Worm (Caenorhabditis elegans) whole organism, L4 larva: ENCODE data around the gene T28A8.5.
A peak's percentile ranks its signal among the peaks of the same experiment; 100 is the strongest.

Source experiments
- F10B5.3 ChIP-seq: sonication (generic microtip); optimal IDR thresholded peaks from 2 replicates; lab custom pipeline; 2016; ENCODE audit warnings: mild to moderate bottlenecking, missing genetic modification characterization, missing compliant biosample characterization
- F26F4.8 ChIP-seq: fragments of 200-800 bp; sonication (Bioruptor generic); conservative IDR thresholded peaks from 2 replicates; pipeline ENCODE4 v1.3.6; 2022; ENCODE audit warnings: missing genetic modification characterization, missing compliant biosample characterization
- F44E2.7 ChIP-seq: fragments of 200-800 bp; sonication (Bioruptor generic); IDR thresholded peaks from 2 replicates; pipeline ENCODE4 v2.1.2; 2022; ENCODE audit warnings: missing genetic modification characterization, missing compliant biosample characterization
- F49E8.2 ChIP-seq: sonication (generic microtip); optimal IDR thresholded peaks from 2 replicates; lab custom pipeline; 2016; ENCODE audit warnings: missing compliant biosample characterization, mild to moderate bottlenecking, missing genetic modification characterization, borderline replicate concordance
- R02D3.7 ChIP-seq: fragments of 150-350 bp; sonication (generic microtip); optimal IDR thresholded peaks from 3 replicates; lab custom pipeline; 2014; ENCODE audit warnings: missing biosample characterization, missing genetic modification characterization
- Y105C5A.15 ChIP-seq: fragments of 200-800 bp; sonication (Bioruptor generic); IDR thresholded peaks from 2 replicates; pipeline ENCODE4 v1.3.6; 2022; ENCODE audit warnings: missing genetic modification characterization, missing compliant biosample characterization
- Y75B8A.6 ChIP-seq: fragments of 200-800 bp; sonication (Bioruptor generic); IDR thresholded peaks from 2 replicates; pipeline ENCODE4 v1.3.6; 2022; ENCODE audit warnings: missing genetic modification reagents, missing genetic modification characterization, missing compliant biosample characterization
- aly-2 ChIP-seq: sonication (generic microtip); optimal IDR thresholded peaks from 2 replicates; lab custom pipeline; 2018; ENCODE audit warnings: missing biosample characterization, missing genetic modification characterization
- ama-1 ChIP-seq: fragments of 150-350 bp; optimal IDR thresholded peaks from 2 replicates; lab custom pipeline; 2014; ENCODE audit warnings: inconsistent platforms, mixed read lengths
- arid-1 ChIP-seq: fragments of 200-800 bp; sonication (Bioruptor generic); conservative IDR thresholded peaks from 2 replicates; pipeline ENCODE4 v1.3.6; 2022; ENCODE audit warnings: missing genetic modification reagents, missing genetic modification characterization, missing compliant biosample characterization
- ceh-20 ChIP-seq: fragments of 200-800 bp; sonication (Bioruptor generic); IDR thresholded peaks from 2 replicates; pipeline ENCODE4 v1.3.6; 2022; ENCODE audit warnings: missing genetic modification reagents, missing genetic modification characterization, missing compliant biosample characterization
- ceh-32 ChIP-seq: sonication (generic microtip); optimal IDR thresholded peaks from 2 replicates; lab custom pipeline; 2016; ENCODE audit warnings: mild to moderate bottlenecking, missing genetic modification characterization, missing compliant biosample characterization; ENCODE audit not compliant: poor library complexity
- ceh-62 ChIP-seq: sonication (generic microtip); optimal IDR thresholded peaks from 2 replicates; lab custom pipeline; 2017; ENCODE audit warnings: missing biosample characterization, missing genetic modification characterization
- daf-12 ChIP-seq: fragments of 150-350 bp; optimal IDR thresholded peaks from 2 replicates; lab custom pipeline; 2014; ENCODE audit warnings: missing biosample characterization, missing genetic modification reagents, missing genetic modification characterization
- daf-16 ChIP-seq, 3 experiments: sonication (generic microtip); optimal IDR thresholded peaks; 2 replicates each; lab custom pipeline; 2016 to 2017; ENCODE audit warnings: missing genetic modification characterization in 3 of 3, missing genetic modification reagents in 3 of 3, mild to moderate bottlenecking in 2 of 3, missing compliant biosample characterization in 2 of 3, missing biosample characterization in 1 of 3, moderate library complexity in 1 of 3
- dmd-6 ChIP-seq: fragments of 200-800 bp; sonication (Bioruptor generic); IDR thresholded peaks from 2 replicates; pipeline ENCODE4 v1.3.6; 2022; ENCODE audit warnings: missing genetic modification reagents, missing genetic modification characterization, missing compliant biosample characterization
- dve-1 ChIP-seq: sonication (generic microtip); optimal IDR thresholded peaks from 2 replicates; lab custom pipeline; 2017; ENCODE audit warnings: antibody characterized with exemption, mild to moderate bottlenecking, missing genetic modification characterization, missing compliant biosample characterization; ENCODE audit not compliant: insufficient read depth
- fos-1 ChIP-seq: fragments of 150-350 bp; optimal IDR thresholded peaks from 2 replicates; lab custom pipeline; 2014; ENCODE audit warnings: missing biosample characterization, missing genetic modification characterization
- gei-8 ChIP-seq: fragments of 200-800 bp; sonication (Bioruptor generic); optimal IDR thresholded peaks from 2 replicates; lab custom pipeline; 2018; ENCODE audit warnings: mild to moderate bottlenecking, missing genetic modification characterization, missing compliant biosample characterization
- hlh-11 ChIP-seq: fragments of 200-800 bp; sonication (Bioruptor generic); optimal IDR thresholded peaks from 2 replicates; lab custom pipeline; 2018; ENCODE audit warnings: mild to moderate bottlenecking, missing genetic modification characterization, missing compliant biosample characterization
- hlh-30 ChIP-seq: sonication (generic microtip); optimal IDR thresholded peaks from 2 replicates; lab custom pipeline; 2017; ENCODE audit warnings: antibody characterized with exemption, mild to moderate bottlenecking, missing genetic modification characterization, missing compliant biosample characterization; ENCODE audit not compliant: insufficient read depth
- lim-7 ChIP-seq: fragments of 200-800 bp; sonication (Bioruptor generic); IDR thresholded peaks from 2 replicates; pipeline ENCODE4 v1.3.6; 2022; ENCODE audit warnings: missing genetic modification characterization, missing compliant biosample characterization
- lin-1 ChIP-seq: fragments of 200-800 bp; sonication (Bioruptor generic); IDR thresholded peaks from 2 replicates; pipeline ENCODE4 v1.3.6; 2022; ENCODE audit warnings: missing genetic modification reagents, missing genetic modification characterization, missing compliant biosample characterization
- lin-39 ChIP-seq: fragments of 150-350 bp; optimal IDR thresholded peaks from 2 replicates; lab custom pipeline; 2014; ENCODE audit warnings: missing biosample characterization, missing genetic modification reagents, missing genetic modification characterization
- lir-3 ChIP-seq: sonication (generic microtip); optimal IDR thresholded peaks from 2 replicates; lab custom pipeline; 2016; ENCODE audit warnings: mild to moderate bottlenecking, missing genetic modification characterization, missing compliant biosample characterization
- madf-5 ChIP-seq, 2 experiments: fragments of 200-800 bp; sonication (Bioruptor generic); IDR thresholded peaks; 2 replicates each; pipeline ENCODE4 v1.3.6; 2022; ENCODE audit warnings: missing compliant biosample characterization in 2 of 2, missing genetic modification characterization in 2 of 2
- madf-9 ChIP-seq: fragments of 200-800 bp; sonication (Bioruptor generic); conservative IDR thresholded peaks from 2 replicates; pipeline ENCODE4 v1.3.6; 2022; ENCODE audit warnings: missing genetic modification reagents, missing genetic modification characterization, missing compliant biosample characterization
- mdl-1 ChIP-seq, 2 experiments: fragments of 150-350 bp in 1 of 2; sonication (generic microtip) in 1 of 2; optimal IDR thresholded peaks; 2 replicates each; lab custom pipeline; 2014 to 2017; ENCODE audit warnings: missing biosample characterization in 2 of 2, missing genetic modification characterization in 2 of 2
- mep-1 ChIP-seq: fragments of 150-350 bp; sonication (generic microtip); optimal IDR thresholded peaks from 3 replicates; lab custom pipeline; 2014; ENCODE audit warnings: missing biosample characterization, missing genetic modification characterization
- nhr-111 ChIP-seq: fragments of 200-800 bp; sonication (Bioruptor generic); optimal IDR thresholded peaks from 2 replicates; lab custom pipeline; 2018; ENCODE audit warnings: mild to moderate bottlenecking, missing genetic modification characterization, missing compliant biosample characterization
- nhr-25 ChIP-seq: sonication (generic microtip); optimal IDR thresholded peaks from 2 replicates; lab custom pipeline; 2017; ENCODE audit warnings: missing genetic modification characterization, mild to moderate bottlenecking, missing compliant biosample characterization, antibody characterized with exemption, moderate library complexity, borderline replicate concordance; ENCODE audit not compliant: insufficient read depth
- nhr-28 ChIP-seq: fragments of 150-350 bp; optimal IDR thresholded peaks from 2 replicates; lab custom pipeline; 2014; ENCODE audit warnings: missing biosample characterization, missing genetic modification characterization
- nhr-6 ChIP-seq: fragments of 150-350 bp; optimal IDR thresholded peaks from 2 replicates; lab custom pipeline; 2014; ENCODE audit warnings: missing biosample characterization, missing genetic modification characterization
- php-3 ChIP-seq: fragments of 200-800 bp; sonication (Bioruptor generic); IDR thresholded peaks from 2 replicates; pipeline ENCODE4 v1.3.6; 2022; ENCODE audit warnings: missing genetic modification reagents, missing genetic modification characterization, missing compliant biosample characterization
- pqm-1 ChIP-seq: sonication (generic microtip); optimal IDR thresholded peaks from 2 replicates; lab custom pipeline; 2017; ENCODE audit warnings: missing biosample characterization, missing genetic modification characterization
- rbr-2 ChIP-seq: sonication (generic microtip); optimal IDR thresholded peaks from 2 replicates; lab custom pipeline; 2016; ENCODE audit warnings: missing genotype, missing genetic modification characterization, missing compliant biosample characterization
- sdz-12 ChIP-seq: fragments of 200-800 bp; sonication (Bioruptor generic); optimal IDR thresholded peaks from 2 replicates; lab custom pipeline; 2018; ENCODE audit warnings: mild to moderate bottlenecking, missing genetic modification characterization, missing compliant biosample characterization
- set-16 ChIP-seq: fragments of 200-800 bp; sonication (Bioruptor generic); IDR thresholded peaks from 2 replicates; pipeline ENCODE4 v1.3.6; 2022; ENCODE audit warnings: missing genetic modification reagents, missing genetic modification characterization, missing compliant biosample characterization
- skn-1 ChIP-seq: fragments of 150-350 bp; optimal IDR thresholded peaks from 2 replicates; lab custom pipeline; 2014; ENCODE audit warnings: missing biosample characterization, missing genetic modification characterization
- unc-130 ChIP-seq: sonication (generic microtip); optimal IDR thresholded peaks from 2 replicates; lab custom pipeline; 2016; ENCODE audit warnings: missing genetic modification reagents, missing genetic modification characterization, missing compliant biosample characterization
- unc-39 ChIP-seq: sonication (generic microtip); optimal IDR thresholded peaks from 2 replicates; lab custom pipeline; 2017; ENCODE audit warnings: missing biosample characterization, missing genetic modification characterization
- unc-62 ChIP-seq, 3 experiments: fragments of 150-350 bp in 1 of 3; sonication (generic microtip); optimal IDR thresholded peaks in 2 of 3; peaks in 1 of 3; 1 replicate in 1 of 3; 2 replicates in 2 of 3; lab custom pipeline; 2014 to 2017; ENCODE audit warnings: missing biosample characterization in 3 of 3, missing genetic modification characterization in 3 of 3, missing genetic modification reagents in 3 of 3, missing genotype in 1 of 3
- vab-7 ChIP-seq: fragments of 200-800 bp; sonication (Bioruptor generic); IDR thresholded peaks from 2 replicates; pipeline ENCODE4 v1.3.6; 2022; ENCODE audit warnings: missing genetic modification reagents, missing genetic modification characterization, missing compliant biosample characterization
- zag-1 ChIP-seq: fragments of 150-350 bp; optimal IDR thresholded peaks from 2 replicates; lab custom pipeline; 2014; ENCODE audit warnings: missing biosample characterization, missing genetic modification characterization
- zfp-3 ChIP-seq: fragments of 200-800 bp; sonication (Bioruptor generic); conservative IDR thresholded peaks from 2 replicates; pipeline ENCODE4 v1.3.6; 2022; ENCODE audit warnings: missing genetic modification reagents, missing genetic modification characterization, missing compliant biosample characterization
- zip-11 ChIP-seq: fragments of 200-800 bp; sonication (Bioruptor generic); IDR thresholded peaks from 2 replicates; pipeline ENCODE4 v1.3.6; 2022; ENCODE audit warnings: missing genetic modification characterization, missing compliant biosample characterization
- ztf-11 ChIP-seq: fragments of 150-350 bp; optimal IDR thresholded peaks from 2 replicates; lab custom pipeline; 2014; ENCODE audit warnings: missing biosample characterization, missing genetic modification characterization
- ztf-7 ChIP-seq: fragments of 150-350 bp; optimal IDR thresholded peaks from 2 replicates; lab custom pipeline; 2014; ENCODE audit warnings: missing biosample characterization, missing genetic modification characterization

The T28A8.5 gene

ce11 chrIII:13462965-13463783, 38.3 kb upstream of the T28A8.5 start, which contains the start of gene ant-1.1 (continued):
- no peak for TF ChIP-seq ceh-62
- TF ChIP-seq ceh-20 (GFP tag; lab: Robert Waterston, UW) = peak; percentile 85
- no peak for TF ChIP-seq zip-11 (GFP tag; lab: Robert Waterston, UW)
- peak; percentile 82 for TF ChIP-seq nhr-25
- TF ChIP-seq dmd-6 = peak; percentile 89
- peak; percentile 21 for TF ChIP-seq pqm-1
- peak; percentile 45; the same call in 1 of the 2 replicates for TF ChIP-seq lin-1
- TF ChIP-seq gei-8 (GFP tag; lab: Kevin White, UChicago) = peak; percentile 56
- no peak for TF ChIP-seq skn-1 (tag; lab: Kevin White, UChicago)
- TF ChIP-seq mep-1 (tag; lab: Kevin White, UChicago) = peak; percentile 94
- peak; percentile 86 for TF ChIP-seq nhr-6 (tag; lab: Kevin White, UChicago)
- TF ChIP-seq unc-62 (GFP tag; optimal IDR thresholded peaks at IDR 0.05 in 1 of 2; lab: Kevin White, UChicago) = peak in 1 of 2 experiments; percentile 82
- TF ChIP-seq unc-62 (tag; optimal IDR thresholded peaks at IDR 0.05; lab: Kevin White, UChicago) = no peak
- no peak for TF ChIP-seq nhr-111
- TF ChIP-seq unc-39 (tag; lab: Kevin White, UChicago) = no peak
- no peak for TF ChIP-seq F26F4.8 (GFP tag; lab: Robert Waterston, UW)
- peak; percentile 92 for TF ChIP-seq rbr-2 (tag; lab: Kevin White, UChicago)
- TF ChIP-seq mdl-1 (tag; optimal IDR thresholded peaks at IDR 0.05; lab: Kevin White, UChicago) = peak; percentile 4 to 50
- peak; percentile 97 for TF ChIP-seq ama-1 (lab: Kevin White, UChicago)
- TF ChIP-seq lin-39 = no peak
- peak; percentile 82 for TF ChIP-seq Y75B8A.6
- no peak for TF ChIP-seq Y105C5A.15 (GFP tag; lab: Robert Waterston, UW)
- TF ChIP-seq madf-9 (GFP tag; lab: Robert Waterston, UW) = peak; percentile 85
- TF ChIP-seq php-3 (GFP tag; lab: Robert Waterston, UW) = 0 out of 2 replicates have a peak, but pooled peaks have one; percentile 36
- TF ChIP-seq F10B5.3 (tag; lab: Kevin White, UChicago) = peak; percentile 70
- TF ChIP-seq unc-130 (GFP tag; lab: Kevin White, UChicago) = peak; percentile 81
- no peak for TF ChIP-seq F44E2.7
- peak; percentile 35 to 52 for TF ChIP-seq daf-16 (GFP tag; optimal IDR thresholded peaks at IDR 0.05; lab: Kevin White, UChicago)
- TF ChIP-seq daf-16 (tag; optimal IDR thresholded peaks at IDR 0.05; lab: Kevin White, UChicago) = peak; percentile 59
- no peak for TF ChIP-seq fos-1 (tag; lab: Kevin White, UChicago)
- TF ChIP-seq madf-5 (GFP tag; IDR thresholded peaks at IDR 0.05; lab: Robert Waterston, UW) = no peak
- peak; percentile 91 for TF ChIP-seq zfp-3 (GFP tag; lab: Robert Waterston, UW)
- TF ChIP-seq ztf-7 (tag; lab: Kevin White, UChicago) = peak; percentile 6
- TF ChIP-seq dve-1 (tag; lab: Kevin White, UChicago) = peak; percentile 93
- TF ChIP-seq R02D3.7 (tag; lab: Kevin White, UChicago) = no peak
- no peak for TF ChIP-seq ceh-32 (tag; lab: Kevin White, UChicago)
- TF ChIP-seq sdz-12 (GFP tag; lab: Kevin White, UChicago) = no peak
- TF ChIP-seq nhr-28 (tag; lab: Kevin White, UChicago) = peak; percentile 52
- TF ChIP-seq hlh-11 = peak; percentile 94
- TF ChIP-seq hlh-30 (tag; lab: Kevin White, UChicago) = peak; percentile 91
- no peak for TF ChIP-seq zag-1 (tag; lab: Kevin White, UChicago)
- TF ChIP-seq arid-1 (GFP tag; lab: Robert Waterston, UW) = peak; percentile 90
- TF ChIP-seq set-16 = peak; percentile 95
- no peak for TF ChIP-seq ztf-11 (tag; lab: Kevin White, UChicago)
- TF ChIP-seq F49E8.2 (tag; lab: Kevin White, UChicago) = no peak
- no peak for TF ChIP-seq lir-3 (tag; lab: Kevin White, UChicago)
- 0 out of 2 replicates have a peak, but pooled peaks have one; percentile 59 for TF ChIP-seq vab-7 (GFP tag; lab: Robert Waterston, UW)
- no peak for TF ChIP-seq daf-12
- peak; percentile 64; the same call in 1 of the 2 replicates for TF ChIP-seq lim-7 (GFP tag; lab: Robert Waterston, UW)
- TF ChIP-seq aly-2 (tag; lab: Kevin White, UChicago) = no peak
